Fruit fly (Drosophila melanogaster) whole organism, embryonic: ENCODE data around the gene CG11986.

Experiments
- CG7745 ChIP-seq: fragments of 200-800 bp; sonication (Bioruptor generic); optimal IDR thresholded peaks from 2 replicates; lab custom pipeline; 2018; ENCODE audit warnings: missing biosample characterization, mild to moderate bottlenecking, missing genetic modification characterization, moderate library complexity
- HLH3B ChIP-seq: fragments of 200-800 bp; sonication (Bioruptor generic); IDR thresholded peaks from 2 replicates; pipeline ENCODE4 v1.3.6; 2022; ENCODE audit warnings: missing biosample characterization, missing genetic modification characterization
- gce ChIP-seq: fragments of 200-800 bp; sonication (Bioruptor generic); IDR thresholded peaks from 3 replicates; pipeline ENCODE4 v1.3.6; 2022; ENCODE audit warnings: missing biosample characterization, missing genetic modification characterization
- insv ChIP-seq, 2 experiments: fragments of 200-800 bp; sonication (Bioruptor generic); optimal IDR thresholded peaks; 3 replicates each; lab custom pipeline; 2016 to 2018; ENCODE audit warnings: missing biosample characterization in 2 of 2, missing genetic modification characterization in 2 of 2

- TF ChIP-seq CG7745 (tag; lab: Kevin White, UChicago) = no peak
- TF ChIP-seq HLH3B = peak; percentile 71
- peak; percentile 62; the same call in 1 of the 3 replicates for TF ChIP-seq gce (GFP tag; lab: Robert Waterston, UW)
- no peak for TF ChIP-seq insv (GFP tag; optimal IDR thresholded peaks at IDR 0.05; lab: Kevin White, UChicago)
These were observed 36.5 kb upstream of the CG11986 start for dm6 chr3R:8978768-8979167.
